Worm (Caenorhabditis elegans): ENCODE data around the gene VW02B12L.2.
"Not testable (repeated sequence)": the region's sequence is repeated elsewhere in the genome, so short reads cannot be mapped to it uniquely, and the experiment has no call there.

DNA sequence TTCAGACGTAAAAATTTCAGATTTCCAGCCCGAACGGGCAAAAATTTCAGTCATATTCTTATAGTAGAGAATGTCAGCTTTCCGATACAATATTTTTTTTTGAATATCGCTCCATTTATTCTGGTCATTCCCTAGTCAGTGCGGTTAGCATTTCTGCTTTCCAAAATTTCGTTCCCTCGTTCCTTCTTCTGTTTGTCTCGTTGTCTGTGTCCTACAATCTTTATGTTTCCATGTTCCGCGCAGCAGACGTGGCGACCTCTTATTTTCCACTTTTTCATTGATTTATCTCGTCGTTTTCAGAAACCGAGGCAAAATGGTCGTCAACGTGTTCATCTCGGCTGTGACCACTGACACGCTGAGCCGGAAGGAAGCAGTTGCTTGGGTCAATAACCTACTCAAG lies 2.3 kb upstream of the VW02B12L.2 start, which contains the start of gene ebp-2:
- not testable (repeated sequence) for TF ChIP-seq flt-1 (GFP tag; IDR thresholded peaks at IDR 0.05); cog-1 (tag; optimal IDR thresholded peaks at IDR 0.05); ztf-29 (GFP tag; IDR thresholded peaks at IDR 0.05)
